Worm (Caenorhabditis elegans): ENCODE measurements around the gene mog-3.

- TF ChIP-seq pha-4 (tag; optimal IDR thresholded peaks at IDR 0.05), result no peak
- no peak for TF ChIP-seq pqm-1 (tag; optimal IDR thresholded peaks at IDR 0.05)
- TF ChIP-seq unc-55 (GFP tag; optimal IDR thresholded peaks at IDR 0.05), result no peak
- no peak for TF ChIP-seq K09A11.1 (tag; optimal IDR thresholded peaks at IDR 0.05; ENCODE audit: insufficient read depth)
- no peak for TF ChIP-seq ama-1 (optimal IDR thresholded peaks at IDR 0.05)
- TF ChIP-seq nhr-11 (tag; optimal IDR thresholded peaks at IDR 0.05), result no peak
- TF ChIP-seq tbx-2 (tag; optimal IDR thresholded peaks at IDR 0.05), result no peak
- TF ChIP-seq fkh-10 (GFP tag; optimal IDR thresholded peaks at IDR 0.05), result no peak
- TF ChIP-seq ceh-30 (tag; optimal IDR thresholded peaks at IDR 0.05), result no peak
Measured at ce11 chrIII:5341382-5341781, 33.0 kb downstream of the mog-3 start, which contains the start of gene ZK121.2.
